Worm (Caenorhabditis elegans) whole organism, L4 larva: Measurements from ENCODE around the gene str-261.

ENCODE experiments used
- F10B5.3 ChIP-seq: sonication (generic microtip); optimal IDR thresholded peaks from 2 replicates; lab custom pipeline; 2016; ENCODE audit warnings: mild to moderate bottlenecking, missing genetic modification characterization, missing compliant biosample characterization
- F26F4.8 ChIP-seq: fragments of 200-800 bp; sonication (Bioruptor generic); conservative IDR thresholded peaks from 2 replicates; pipeline ENCODE4 v1.3.6; 2022; ENCODE audit warnings: missing genetic modification characterization, missing compliant biosample characterization
- F37D6.2 ChIP-seq: sonication (generic microtip); optimal IDR thresholded peaks from 2 replicates; lab custom pipeline; 2016; ENCODE audit warnings: mild to moderate bottlenecking, missing genetic modification characterization, missing compliant biosample characterization
- F49E8.2 ChIP-seq: sonication (generic microtip); optimal IDR thresholded peaks from 2 replicates; lab custom pipeline; 2016; ENCODE audit warnings: missing compliant biosample characterization, mild to moderate bottlenecking, missing genetic modification characterization, borderline replicate concordance
- T26A8.4 ChIP-seq: fragments of 200-800 bp; sonication (Bioruptor generic); IDR thresholded peaks from 2 replicates; pipeline ENCODE4 v1.3.6; 2022; ENCODE audit warnings: missing genetic modification characterization, missing compliant biosample characterization
- Y105C5A.15 ChIP-seq: fragments of 200-800 bp; sonication (Bioruptor generic); IDR thresholded peaks from 2 replicates; pipeline ENCODE4 v1.3.6; 2022; ENCODE audit warnings: missing genetic modification characterization, missing compliant biosample characterization
- Y48G9A.11 ChIP-seq: fragments of 200-800 bp; sonication (Bioruptor generic); IDR thresholded peaks from 2 replicates; pipeline ENCODE4 v1.3.6; 2022; ENCODE audit warnings: missing genetic modification reagents, missing genetic modification characterization, missing compliant biosample characterization
- ZK337.2 ChIP-seq: fragments of 200-800 bp; sonication (Bioruptor generic); IDR thresholded peaks from 2 replicates; pipeline ENCODE4 v1.3.6; 2022; ENCODE audit warnings: missing genetic modification reagents, missing genetic modification characterization, missing compliant biosample characterization
- aha-1 ChIP-seq: fragments of 150-350 bp; peaks from one replicate; lab custom pipeline; 2014; ENCODE audit warnings: missing biosample characterization, missing genetic modification characterization
- ama-1 ChIP-seq: fragments of 150-350 bp; optimal IDR thresholded peaks from 2 replicates; lab custom pipeline; 2014; ENCODE audit warnings: inconsistent platforms, mixed read lengths
- arid-1 ChIP-seq: fragments of 200-800 bp; sonication (Bioruptor generic); conservative IDR thresholded peaks from 2 replicates; pipeline ENCODE4 v1.3.6; 2022; ENCODE audit warnings: missing genetic modification reagents, missing genetic modification characterization, missing compliant biosample characterization
- attf-4 ChIP-seq: sonication (generic microtip); optimal IDR thresholded peaks from 3 replicates; lab custom pipeline; 2017; ENCODE audit warnings: missing biosample characterization, missing genetic modification characterization
- ceh-32 ChIP-seq: sonication (generic microtip); optimal IDR thresholded peaks from 2 replicates; lab custom pipeline; 2016; ENCODE audit warnings: mild to moderate bottlenecking, missing genetic modification characterization, missing compliant biosample characterization; ENCODE audit not compliant: poor library complexity
- ceh-44 ChIP-seq: fragments of 200-800 bp; sonication (Bioruptor generic); IDR thresholded peaks from 2 replicates; pipeline ENCODE4 v1.3.6; 2022; ENCODE audit warnings: missing genetic modification reagents, missing genetic modification characterization, missing compliant biosample characterization
- ctbp-1 ChIP-seq: fragments of 200-800 bp; sonication (Bioruptor generic); IDR thresholded peaks from 2 replicates; pipeline ENCODE4 v1.3.6; 2022; ENCODE audit warnings: missing genetic modification reagents, missing genetic modification characterization, missing compliant biosample characterization
- daf-12 ChIP-seq: fragments of 150-350 bp; optimal IDR thresholded peaks from 2 replicates; lab custom pipeline; 2014; ENCODE audit warnings: missing biosample characterization, missing genetic modification reagents, missing genetic modification characterization
- dmd-8 ChIP-seq: fragments of 200-800 bp; sonication (Bioruptor generic); IDR thresholded peaks from 2 replicates; pipeline ENCODE4 v1.3.6; 2022; ENCODE audit warnings: missing genetic modification characterization, missing compliant biosample characterization
- egl-43 ChIP-seq: fragments of 200-800 bp; sonication (Bioruptor generic); IDR thresholded peaks from 2 replicates; pipeline ENCODE4 v1.3.6; 2022; ENCODE audit warnings: missing genetic modification reagents, missing genetic modification characterization, missing compliant biosample characterization
- gei-8 ChIP-seq: fragments of 200-800 bp; sonication (Bioruptor generic); optimal IDR thresholded peaks from 2 replicates; lab custom pipeline; 2018; ENCODE audit warnings: mild to moderate bottlenecking, missing genetic modification characterization, missing compliant biosample characterization
- lin-1 ChIP-seq: fragments of 200-800 bp; sonication (Bioruptor generic); IDR thresholded peaks from 2 replicates; pipeline ENCODE4 v1.3.6; 2022; ENCODE audit warnings: missing genetic modification reagents, missing genetic modification characterization, missing compliant biosample characterization
- lin-38 ChIP-seq: fragments of 200-800 bp; sonication (Bioruptor generic); IDR thresholded peaks from 2 replicates; pipeline ENCODE4 v1.3.6; 2022; ENCODE audit warnings: missing genetic modification reagents, missing genetic modification characterization, missing compliant biosample characterization
- madf-9 ChIP-seq: fragments of 200-800 bp; sonication (Bioruptor generic); conservative IDR thresholded peaks from 2 replicates; pipeline ENCODE4 v1.3.6; 2022; ENCODE audit warnings: missing genetic modification reagents, missing genetic modification characterization, missing compliant biosample characterization
- mdl-1 ChIP-seq, 2 experiments: fragments of 150-350 bp in 1 of 2; sonication (generic microtip) in 1 of 2; optimal IDR thresholded peaks; 2 replicates each; lab custom pipeline; 2014 to 2017; ENCODE audit warnings: missing biosample characterization in 2 of 2, missing genetic modification characterization in 2 of 2
- mep-1 ChIP-seq: fragments of 150-350 bp; sonication (generic microtip); optimal IDR thresholded peaks from 3 replicates; lab custom pipeline; 2014; ENCODE audit warnings: missing biosample characterization, missing genetic modification characterization
- mxl-2 ChIP-seq: fragments of 200-800 bp; sonication (Bioruptor generic); conservative IDR thresholded peaks from 2 replicates; pipeline ENCODE4 v1.3.6; 2022; ENCODE audit warnings: missing genetic modification reagents, missing genetic modification characterization, missing compliant biosample characterization
- nhr-102 ChIP-seq: sonication (generic microtip); optimal IDR thresholded peaks from 2 replicates; lab custom pipeline; 2016; ENCODE audit warnings: mild to moderate bottlenecking, missing genetic modification characterization, moderate library complexity, missing compliant biosample characterization
- nhr-11 ChIP-seq: fragments of 150-350 bp; optimal IDR thresholded peaks from 2 replicates; lab custom pipeline; 2014; ENCODE audit warnings: missing biosample characterization, missing genetic modification characterization
- nhr-42 ChIP-seq: fragments of 200-800 bp; sonication (Bioruptor generic); IDR thresholded peaks from 2 replicates; pipeline ENCODE4 v1.3.6; 2022; ENCODE audit warnings: missing genetic modification characterization, missing compliant biosample characterization
- php-3 ChIP-seq: fragments of 200-800 bp; sonication (Bioruptor generic); IDR thresholded peaks from 2 replicates; pipeline ENCODE4 v1.3.6; 2022; ENCODE audit warnings: missing genetic modification reagents, missing genetic modification characterization, missing compliant biosample characterization
- snpc-1.2 ChIP-seq: fragments of 200-800 bp; sonication (Bioruptor generic); IDR thresholded peaks from 2 replicates; pipeline ENCODE4 v1.3.6; 2022; ENCODE audit warnings: missing genetic modification reagents, missing genetic modification characterization, missing compliant biosample characterization
- snpc-4 ChIP-seq: fragments of 150-350 bp; optimal IDR thresholded peaks from 2 replicates; lab custom pipeline; 2014; ENCODE audit warnings: missing biosample characterization, missing genetic modification characterization
- unc-130 ChIP-seq: sonication (generic microtip); optimal IDR thresholded peaks from 2 replicates; lab custom pipeline; 2016; ENCODE audit warnings: missing genetic modification reagents, missing genetic modification characterization, missing compliant biosample characterization
- zag-1 ChIP-seq: fragments of 150-350 bp; optimal IDR thresholded peaks from 2 replicates; lab custom pipeline; 2014; ENCODE audit warnings: missing biosample characterization, missing genetic modification characterization
- zip-2 ChIP-seq: fragments of 150-350 bp; optimal IDR thresholded peaks from 2 replicates; lab custom pipeline; 2014; ENCODE audit warnings: missing biosample characterization, missing genetic modification characterization

The str-261 gene

DNA sequence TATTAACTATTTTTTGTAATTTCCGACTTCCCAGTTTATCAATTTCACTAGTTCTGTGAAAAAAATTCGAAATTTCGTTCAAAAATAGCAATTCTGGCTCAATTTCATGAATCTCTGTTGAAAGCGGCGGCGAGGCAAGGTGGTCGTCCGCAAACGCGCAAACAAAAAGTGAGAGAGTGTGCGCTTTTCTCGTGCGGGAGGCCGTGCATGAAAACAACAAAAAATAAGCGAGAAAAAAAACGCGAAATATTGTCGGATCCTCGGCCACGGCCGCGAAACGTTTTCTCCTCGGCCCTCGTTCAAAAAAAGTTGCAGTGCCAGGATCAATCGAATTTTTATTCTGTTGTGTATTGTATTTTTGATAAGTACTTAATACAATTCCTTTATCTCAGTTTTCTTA, 38.4 kb downstream of the str-261 start (continued):
- no peak for TF ChIP-seq F26F4.8 (GFP tag; lab: Robert Waterston, UW)
- TF ChIP-seq unc-130 (GFP tag; lab: Kevin White, UChicago), result peak; percentile 48
- TF ChIP-seq mxl-2 (GFP tag; lab: Robert Waterston, UW), result no peak
- TF ChIP-seq zag-1 (tag; lab: Kevin White, UChicago), result no peak
- no peak for TF ChIP-seq daf-12
- TF ChIP-seq nhr-42 (GFP tag; lab: Robert Waterston, UW), result peak; percentile 56; the same call in 1 of the 2 replicates
- no peak for TF ChIP-seq ama-1 (lab: Kevin White, UChicago)
- TF ChIP-seq attf-4 (tag; lab: Kevin White, UChicago), result no peak
- TF ChIP-seq F10B5.3, result no peak
- no peak for TF ChIP-seq zip-2
- no peak for TF ChIP-seq ceh-32 (tag; lab: Kevin White, UChicago)
- TF ChIP-seq mep-1 (tag; lab: Kevin White, UChicago), result peak; percentile 24
- TF ChIP-seq ZK337.2 (GFP tag; lab: Robert Waterston, UW), result peak; percentile 82; the same call in 1 of the 2 replicates
- TF ChIP-seq egl-43, result peak; percentile 59; the same call in 1 of the 2 replicates

- TF ChIP-seq ZK337.2 (GFP tag; lab: Robert Waterston, UW) (no peak), mdl-1 (tag; optimal IDR thresholded peaks at IDR 0.05; lab: Kevin White, UChicago) (no peak), nhr-11 (tag; lab: Kevin White, UChicago) (no peak), ctbp-1 (GFP tag; lab: Robert Waterston, UW) (no peak), F37D6.2 (tag; lab: Kevin White, UChicago) (no peak), gei-8 (GFP tag; lab: Kevin White, UChicago) (no peak)
- TF ChIP-seq, all 104 proteins: peak for 0
Observed at ce11 chrIII:11113845-11114244, 39.5 kb downstream of the str-261 start.

ce11 chrIII:11115956-11116355, 41.6 kb downstream of the str-261 start:
- TF ChIP-seq snpc-4 (no peak), aha-1 (tag; lab: Kevin White, UChicago) (peak; percentile 51)

DNA sequence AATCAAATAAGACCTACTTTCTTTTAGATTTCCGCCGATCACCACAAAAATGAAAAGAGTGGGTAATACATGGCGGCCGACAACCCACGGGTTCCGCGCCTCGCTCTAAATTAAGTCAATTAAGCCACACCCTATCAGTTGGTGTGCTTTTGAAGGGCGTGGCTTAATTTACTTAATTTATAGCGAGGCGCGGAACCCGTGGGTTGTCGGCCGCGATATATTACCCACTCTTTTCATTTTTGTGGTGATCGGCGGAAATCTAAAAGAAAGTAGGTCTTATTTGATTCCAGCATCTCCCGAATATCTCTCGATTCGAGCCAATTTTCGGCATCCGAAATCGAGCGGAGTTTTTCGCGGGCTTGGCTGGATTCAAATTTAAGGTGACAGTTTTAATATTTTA, 43.8 kb downstream of the str-261 start:
- TF ChIP-seq T26A8.4 (GFP tag; lab: Robert Waterston, UW), result peak; percentile 33; the same call in 1 of the 2 replicates
- TF ChIP-seq dmd-8, result peak; percentile 51; the same call in 1 of the 2 replicates
- TF ChIP-seq Y48G9A.11 (GFP tag; lab: Robert Waterston, UW), result peak; percentile 53; the same call in 1 of the 2 replicates
- TF ChIP-seq snpc-1.2 (GFP tag; lab: Robert Waterston, UW), result peak; percentile 52; the same call in 1 of the 2 replicates
- 0 out of 2 replicates have a peak, but pooled peaks have one; percentile 41 for TF ChIP-seq php-3 (GFP tag; lab: Robert Waterston, UW)
- peak; percentile 35; the same call in 1 of the 2 replicates for TF ChIP-seq arid-1
- peak; percentile 52 for TF ChIP-seq unc-130 (GFP tag; lab: Kevin White, UChicago)
- peak; percentile 45; the same call in 1 of the 2 replicates for TF ChIP-seq madf-9 (GFP tag; lab: Robert Waterston, UW)
- peak; percentile 74; the same call in 1 of the 2 replicates for TF ChIP-seq ceh-44
- TF ChIP-seq lin-38 (GFP tag; lab: Robert Waterston, UW), result peak; percentile 85
- peak; percentile 48 for TF ChIP-seq F49E8.2 (tag; lab: Kevin White, UChicago)
- peak; percentile 65; the same call in 1 of the 2 replicates for TF ChIP-seq lin-1 (GFP tag; lab: Robert Waterston, UW)
- TF ChIP-seq Y105C5A.15, result 0 out of 2 replicates have a peak, but pooled peaks have one; percentile 32
- TF ChIP-seq nhr-102 (tag; lab: Kevin White, UChicago), result peak; percentile 42
